Worm (Caenorhabditis elegans) whole organism, L4 larva: ENCODE results near the gene F19C7.2.
A peak's percentile ranks its signal among the peaks of the same experiment; 100 is the strongest.

ENCODE experiments used
- Y48G9A.11 ChIP-seq: fragments of 200-800 bp; sonication (Bioruptor generic); IDR thresholded peaks from 2 replicates; pipeline ENCODE4 v1.3.6; 2022; ENCODE audit warnings: missing genetic modification reagents, missing genetic modification characterization, missing compliant biosample characterization
- Y75B8A.6 ChIP-seq: fragments of 200-800 bp; sonication (Bioruptor generic); IDR thresholded peaks from 2 replicates; pipeline ENCODE4 v1.3.6; 2022; ENCODE audit warnings: missing genetic modification reagents, missing genetic modification characterization, missing compliant biosample characterization
- ZK337.2 ChIP-seq: fragments of 200-800 bp; sonication (Bioruptor generic); IDR thresholded peaks from 2 replicates; pipeline ENCODE4 v1.3.6; 2022; ENCODE audit warnings: missing genetic modification reagents, missing genetic modification characterization, missing compliant biosample characterization
- ZK546.5 ChIP-seq, 2 experiments: sonication (generic microtip); optimal IDR thresholded peaks; 2 replicates each; lab custom pipeline; 2017; ENCODE audit warnings: missing biosample characterization in 2 of 2, missing genetic modification characterization in 2 of 2
- aha-1 ChIP-seq: fragments of 150-350 bp; peaks from one replicate; lab custom pipeline; 2014; ENCODE audit warnings: missing biosample characterization, missing genetic modification characterization
- aly-2 ChIP-seq: sonication (generic microtip); optimal IDR thresholded peaks from 2 replicates; lab custom pipeline; 2018; ENCODE audit warnings: missing biosample characterization, missing genetic modification characterization
- ama-1 ChIP-seq: fragments of 150-350 bp; optimal IDR thresholded peaks from 2 replicates; lab custom pipeline; 2014; ENCODE audit warnings: inconsistent platforms, mixed read lengths
- attf-4 ChIP-seq: sonication (generic microtip); optimal IDR thresholded peaks from 3 replicates; lab custom pipeline; 2017; ENCODE audit warnings: missing biosample characterization, missing genetic modification characterization
- ceh-82 ChIP-seq: sonication (generic microtip); optimal IDR thresholded peaks from 2 replicates; lab custom pipeline; 2017; ENCODE audit warnings: missing biosample characterization, missing genetic modification characterization
- daf-16 ChIP-seq, 3 experiments: sonication (generic microtip); optimal IDR thresholded peaks; 2 replicates each; lab custom pipeline; 2016 to 2017; ENCODE audit warnings: missing genetic modification characterization in 3 of 3, missing genetic modification reagents in 3 of 3, mild to moderate bottlenecking in 2 of 3, missing compliant biosample characterization in 2 of 3, missing biosample characterization in 1 of 3, moderate library complexity in 1 of 3
- daf-8 ChIP-seq: fragments of 200-800 bp; sonication (Bioruptor generic); IDR thresholded peaks from 2 replicates; pipeline ENCODE4 v1.3.6; 2022; ENCODE audit warnings: missing genetic modification characterization, missing compliant biosample characterization
- dmd-9 ChIP-seq: fragments of 200-800 bp; sonication (Bioruptor generic); IDR thresholded peaks from 2 replicates; pipeline ENCODE4 v1.3.6; 2022; ENCODE audit warnings: missing genetic modification reagents, missing genetic modification characterization, missing compliant biosample characterization
- egl-27 ChIP-seq: sonication (generic microtip); optimal IDR thresholded peaks from 3 replicates; lab custom pipeline; 2017; ENCODE audit warnings: missing biosample characterization, missing genetic modification reagents, missing genetic modification characterization
- fkh-10 ChIP-seq: fragments of 150-350 bp; optimal IDR thresholded peaks from 2 replicates; lab custom pipeline; 2014; ENCODE audit warnings: missing biosample characterization, missing genetic modification reagents, missing genetic modification characterization
- hif-1 ChIP-seq, 2 experiments: sonication (generic microtip); optimal IDR thresholded peaks; 2 replicates each; lab custom pipeline; 2016 to 2017; ENCODE audit warnings: missing compliant biosample characterization in 2 of 2, missing genetic modification characterization in 2 of 2, missing genetic modification reagents in 2 of 2, missing genotype in 2 of 2, mild to moderate bottlenecking in 1 of 2
- lin-15B ChIP-seq: fragments of 150-350 bp; sonication (generic microtip); optimal IDR thresholded peaks from 3 replicates; lab custom pipeline; 2014; ENCODE audit warnings: missing biosample characterization, missing genetic modification characterization
- lin-29 ChIP-seq: fragments of 200-800 bp; sonication (Bioruptor generic); IDR thresholded peaks from 2 replicates; pipeline ENCODE4 v1.3.6; 2022; ENCODE audit warnings: missing genetic modification reagents, missing genetic modification characterization, missing compliant biosample characterization
- mes-2 ChIP-seq: sonication (generic microtip); optimal IDR thresholded peaks from 2 replicates; lab custom pipeline; 2016; ENCODE audit warnings: missing genotype, mild to moderate bottlenecking, missing genetic modification characterization, missing compliant biosample characterization; ENCODE audit not compliant: poor library complexity, severe bottlenecking
- nhr-11 ChIP-seq: fragments of 150-350 bp; optimal IDR thresholded peaks from 2 replicates; lab custom pipeline; 2014; ENCODE audit warnings: missing biosample characterization, missing genetic modification characterization
- nhr-25 ChIP-seq: sonication (generic microtip); optimal IDR thresholded peaks from 2 replicates; lab custom pipeline; 2017; ENCODE audit warnings: missing genetic modification characterization, mild to moderate bottlenecking, missing compliant biosample characterization, antibody characterized with exemption, moderate library complexity, borderline replicate concordance; ENCODE audit not compliant: insufficient read depth
- nhr-48 ChIP-seq: sonication (generic microtip); optimal IDR thresholded peaks from 2 replicates; lab custom pipeline; 2016; ENCODE audit warnings: mild to moderate bottlenecking, missing genetic modification characterization, missing compliant biosample characterization
- pha-4 ChIP-seq, 2 experiments: fragments of 150-350 bp in 1 of 2; fragments of 200-800 bp in 1 of 2; sonication (Bioruptor generic) in 1 of 2; IDR thresholded peaks in 1 of 2; optimal IDR thresholded peaks in 1 of 2; 2 replicates each; pipeline versions ENCODE4 v1.3.6 to Lab custom; 2014 to 2022; ENCODE audit warnings: missing genetic modification characterization in 2 of 2, missing genetic modification reagents in 2 of 2, missing biosample characterization in 1 of 2, missing compliant biosample characterization in 1 of 2
- saeg-2 ChIP-seq: fragments of 200-800 bp; sonication (Bioruptor generic); IDR thresholded peaks from 2 replicates; pipeline ENCODE4 v1.3.6; 2022; ENCODE audit warnings: missing genetic modification reagents, missing genetic modification characterization, missing compliant biosample characterization
- set-16 ChIP-seq: fragments of 200-800 bp; sonication (Bioruptor generic); IDR thresholded peaks from 2 replicates; pipeline ENCODE4 v1.3.6; 2022; ENCODE audit warnings: missing genetic modification reagents, missing genetic modification characterization, missing compliant biosample characterization
- skn-1 ChIP-seq: fragments of 150-350 bp; optimal IDR thresholded peaks from 2 replicates; lab custom pipeline; 2014; ENCODE audit warnings: missing biosample characterization, missing genetic modification characterization
- spr-1 ChIP-seq: sonication (generic microtip); optimal IDR thresholded peaks from 2 replicates; lab custom pipeline; 2016; ENCODE audit warnings: mild to moderate bottlenecking, missing genetic modification characterization, missing compliant biosample characterization
- spr-3 ChIP-seq: fragments of 200-800 bp; sonication (Bioruptor generic); optimal IDR thresholded peaks from 2 replicates; lab custom pipeline; 2018; ENCODE audit warnings: mild to moderate bottlenecking, missing genetic modification characterization, missing compliant biosample characterization
- tag-97 ChIP-seq: fragments of 200-800 bp; sonication (Bioruptor generic); IDR thresholded peaks from 2 replicates; pipeline ENCODE4 v1.3.6; 2022; ENCODE audit warnings: missing genetic modification characterization, missing compliant biosample characterization
- unc-130 ChIP-seq: sonication (generic microtip); optimal IDR thresholded peaks from 2 replicates; lab custom pipeline; 2016; ENCODE audit warnings: missing genetic modification reagents, missing genetic modification characterization, missing compliant biosample characterization
- unc-62 ChIP-seq, 3 experiments: fragments of 150-350 bp in 1 of 3; sonication (generic microtip); optimal IDR thresholded peaks in 2 of 3; peaks in 1 of 3; 1 replicate in 1 of 3; 2 replicates in 2 of 3; lab custom pipeline; 2014 to 2017; ENCODE audit warnings: missing biosample characterization in 3 of 3, missing genetic modification characterization in 3 of 3, missing genetic modification reagents in 3 of 3, missing genotype in 1 of 3

The F19C7.2 gene

ce11 chrIV:4613516-4613915 lies 13.8 kb downstream of the F19C7.2 start:
- TF ChIP-seq fkh-10 (GFP tag; lab: Kevin White, UChicago) (no peak), dmd-9 (GFP tag; lab: Robert Waterston, UW) (0 out of 2 replicates have a peak, but pooled peaks have one; percentile 37), aha-1 (tag; lab: Kevin White, UChicago) (peak; percentile 44), nhr-11 (peak; percentile 25)

ce11 chrIV:4623852-4624251 lies 24.1 kb downstream of the F19C7.2 start:
- TF ChIP-seq mes-2 (tag; lab: Kevin White, UChicago) (no peak), ceh-82 (tag; lab: Kevin White, UChicago) (no peak), set-16 (GFP tag; lab: Robert Waterston, UW) (peak; percentile 88), daf-8 (GFP tag; lab: Robert Waterston, UW) (no peak), aha-1 (tag; lab: Kevin White, UChicago) (peak; percentile 16)

- no peak for TF ChIP-seq ceh-82 (tag; lab: Kevin White, UChicago)
- TF ChIP-seq lin-29 (GFP tag; lab: Robert Waterston, UW), result no peak
- TF ChIP-seq ZK546.5 (tag; optimal IDR thresholded peaks at IDR 0.05; lab: Kevin White, UChicago), result no peak
These were observed 33.6 kb downstream of the F19C7.2 start, which contains the start of gene R105.1 for ce11 chrIV:4633393-4633792. R105.1 (plus strand) TSS chrIV:4633693.

ce11 chrIV:4636001-4636400 lies 36.2 kb downstream of the F19C7.2 start, which contains the start of gene R105.5:
R105.5 (plus strand) TSS chrIV:4636301.
- TF ChIP-seq pha-4 (GFP tag; IDR thresholded peaks at IDR 0.05; lab: Robert Waterston, UW), result no peak
- TF ChIP-seq pha-4 (tag; optimal IDR thresholded peaks at IDR 0.05; lab: Kevin White, UChicago), result no peak
- no peak for TF ChIP-seq aly-2 (tag; lab: Kevin White, UChicago)
- no peak for TF ChIP-seq ZK546.5 (tag; optimal IDR thresholded peaks at IDR 0.05; lab: Kevin White, UChicago)
- TF ChIP-seq tag-97 (GFP tag; lab: Robert Waterston, UW), result no peak
- TF ChIP-seq unc-62 (GFP tag; optimal IDR thresholded peaks at IDR 0.05 in 1 of 2; lab: Kevin White, UChicago), result no peak
- no peak for TF ChIP-seq unc-62 (tag; optimal IDR thresholded peaks at IDR 0.05; lab: Kevin White, UChicago)
- no peak for TF ChIP-seq attf-4 (tag; lab: Kevin White, UChicago)
- TF ChIP-seq unc-130 (GFP tag; lab: Kevin White, UChicago), result no peak
- no peak for TF ChIP-seq nhr-25 (tag; lab: Kevin White, UChicago)
- no peak for TF ChIP-seq ama-1 (lab: Kevin White, UChicago)
- no peak for TF ChIP-seq Y48G9A.11 (GFP tag; lab: Robert Waterston, UW)
- no peak for TF ChIP-seq hif-1 (tag; optimal IDR thresholded peaks at IDR 0.05; lab: Kevin White, UChicago)
- TF ChIP-seq spr-1, result no peak
- no peak for TF ChIP-seq skn-1
- TF ChIP-seq lin-15B, result no peak
- TF ChIP-seq nhr-48, result no peak
- no peak for TF ChIP-seq egl-27 (tag; lab: Kevin White, UChicago)
- no peak for TF ChIP-seq ZK337.2
- TF ChIP-seq saeg-2 (GFP tag; lab: Robert Waterston, UW), result no peak
- no peak for TF ChIP-seq Y75B8A.6 (GFP tag; lab: Robert Waterston, UW)

- peak in 1 of 2 experiments; percentile 78 for TF ChIP-seq unc-62 (GFP tag; optimal IDR thresholded peaks at IDR 0.05 in 1 of 2; lab: Kevin White, UChicago)
- TF ChIP-seq unc-62 (tag; optimal IDR thresholded peaks at IDR 0.05; lab: Kevin White, UChicago), result no peak
- no peak for TF ChIP-seq spr-3 (GFP tag; lab: Kevin White, UChicago)
- TF ChIP-seq ZK337.2, result peak; percentile 53; the same call in 1 of the 2 replicates
- no peak for TF ChIP-seq set-16 (GFP tag; lab: Robert Waterston, UW)
- peak in 1 of 2 experiments; percentile 37 for TF ChIP-seq daf-16 (GFP tag; optimal IDR thresholded peaks at IDR 0.05; lab: Kevin White, UChicago)
- no peak for TF ChIP-seq daf-16 (tag; optimal IDR thresholded peaks at IDR 0.05; lab: Kevin White, UChicago)
- peak; percentile 29 for TF ChIP-seq nhr-11
These were observed 38.1 kb downstream of the F19C7.2 start, which contains the start of gene F19C7.8 for ce11 chrIV:4637840-4638239. F19C7.8 (minus strand) TSS chrIV:4638095.
